Worm (Caenorhabditis elegans) whole organism, L4 larva: Measurements from ENCODE around the gene lis-1.

Experiments
- F26F4.8 ChIP-seq: fragments of 200-800 bp; sonication (Bioruptor generic); conservative IDR thresholded peaks from 2 replicates; pipeline ENCODE4 v1.3.6; 2022; ENCODE audit warnings: missing genetic modification characterization, missing compliant biosample characterization
- F49E8.2 ChIP-seq: sonication (generic microtip); optimal IDR thresholded peaks from 2 replicates; lab custom pipeline; 2016; ENCODE audit warnings: missing compliant biosample characterization, mild to moderate bottlenecking, missing genetic modification characterization, borderline replicate concordance
- fkh-10 ChIP-seq: fragments of 150-350 bp; optimal IDR thresholded peaks from 2 replicates; lab custom pipeline; 2014; ENCODE audit warnings: missing biosample characterization, missing genetic modification reagents, missing genetic modification characterization
- fos-1 ChIP-seq: fragments of 150-350 bp; optimal IDR thresholded peaks from 2 replicates; lab custom pipeline; 2014; ENCODE audit warnings: missing biosample characterization, missing genetic modification characterization
- mdl-1 ChIP-seq, 2 experiments: fragments of 150-350 bp in 1 of 2; sonication (generic microtip) in 1 of 2; optimal IDR thresholded peaks; 2 replicates each; lab custom pipeline; 2014 to 2017; ENCODE audit warnings: missing biosample characterization in 2 of 2, missing genetic modification characterization in 2 of 2
- nhr-11 ChIP-seq: fragments of 150-350 bp; optimal IDR thresholded peaks from 2 replicates; lab custom pipeline; 2014; ENCODE audit warnings: missing biosample characterization, missing genetic modification characterization
- pha-4 ChIP-seq, 2 experiments: fragments of 150-350 bp in 1 of 2; fragments of 200-800 bp in 1 of 2; sonication (Bioruptor generic) in 1 of 2; IDR thresholded peaks in 1 of 2; optimal IDR thresholded peaks in 1 of 2; 2 replicates each; pipeline versions ENCODE4 v1.3.6 to Lab custom; 2014 to 2022; ENCODE audit warnings: missing genetic modification characterization in 2 of 2, missing genetic modification reagents in 2 of 2, missing biosample characterization in 1 of 2, missing compliant biosample characterization in 1 of 2

- TF ChIP-seq F26F4.8 (GFP tag; lab: Robert Waterston, UW) (no peak), nhr-11 (tag; lab: Kevin White, UChicago) (no peak), fos-1 (tag; lab: Kevin White, UChicago) (no peak), pha-4 (GFP tag; IDR thresholded peaks at IDR 0.05; lab: Robert Waterston, UW) (no peak), pha-4 (tag; optimal IDR thresholded peaks at IDR 0.05; lab: Kevin White, UChicago) (no peak), F49E8.2 (no peak), fkh-10 (GFP tag; lab: Kevin White, UChicago) (no peak), mdl-1 (tag; optimal IDR thresholded peaks at IDR 0.05; lab: Kevin White, UChicago) (no peak)
Measured at ce11 chrIII:13404418-13404817, 27.9 kb upstream of the lis-1 start, which contains the start of gene ttr-52.
